Fruit fly (Drosophila melanogaster) whole organism: ENCODE measurements around the gene CG34242.

Experiments
- CG8478 ChIP-seq: fragments of >200 bp; optimal IDR thresholded peaks from 2 replicates; lab custom pipeline; 2018; ENCODE audit warnings: inconsistent platforms
- Dll ChIP-seq: fragments of >200 bp; optimal IDR thresholded peaks from 2 replicates; lab custom pipeline; 2017
- EcR ChIP-seq, 2 experiments: fragments of >200 bp; optimal IDR thresholded peaks; 2 replicates each; lab custom pipeline; 2017; ENCODE audit warnings: missing biosample characterization in 2 of 2, missing genetic modification characterization in 2 of 2, missing genetic modification reagents in 2 of 2
- pan ChIP-seq: fragments of >200 bp; optimal IDR thresholded peaks from 2 replicates; lab custom pipeline; 2017
- psq ChIP-seq: fragments of >200 bp; optimal IDR thresholded peaks from 2 replicates; lab custom pipeline; 2017
- usp ChIP-seq: fragments of >200 bp; optimal IDR thresholded peaks from 2 replicates; lab custom pipeline; 2017; ENCODE audit warnings: missing biosample characterization, missing genetic modification characterization, mixed read lengths

- TF ChIP-seq Dll (lab: Kevin White, UChicago) (no peak), pan (lab: Kevin White, UChicago) (no peak), usp (no peak), psq (lab: Kevin White, UChicago) (no peak), EcR (GFP tag; optimal IDR thresholded peaks at IDR 0.05; lab: Kevin White, UChicago) (no peak), CG8478 (lab: Kevin White, UChicago) (no peak)
These were observed 31.2 kb downstream of the CG34242 start for dm6 chr3L:12564979-12565378.
